Worm (Caenorhabditis elegans) whole organism, mixed stage, embryonic: Measurements from ENCODE around the gene Y116A8C.463.

ENCODE experiments used
- blmp-1 ChIP-seq: fragments of 150-350 bp; optimal IDR thresholded peaks from 2 replicates; lab custom pipeline; 2014; ENCODE audit warnings: missing biosample characterization, missing genetic modification characterization
- ceh-39 ChIP-seq: fragments of 150-350 bp; optimal IDR thresholded peaks from 2 replicates; lab custom pipeline; 2014; ENCODE audit warnings: missing biosample characterization, missing genetic modification characterization
- elt-3 ChIP-seq: fragments of 150-350 bp; optimal IDR thresholded peaks from 2 replicates; lab custom pipeline; 2014; ENCODE audit warnings: missing biosample characterization, missing genetic modification characterization
- flh-1 ChIP-seq: fragments of 200-800 bp; sonication (Bioruptor generic); optimal IDR thresholded peaks from 2 replicates; lab custom pipeline; 2018; ENCODE audit warnings: mild to moderate bottlenecking, missing genetic modification characterization, moderate library complexity, missing compliant biosample characterization
- hlh-1 ChIP-seq: fragments of 150-350 bp; optimal IDR thresholded peaks from 2 replicates; lab custom pipeline; 2014; ENCODE audit warnings: missing biosample characterization, missing genetic modification reagents, missing genetic modification characterization
- lin-13 ChIP-seq: fragments of 150-350 bp; optimal IDR thresholded peaks from 2 replicates; lab custom pipeline; 2014; ENCODE audit warnings: missing biosample characterization, missing genetic modification characterization
- mep-1 ChIP-seq: fragments of 150-350 bp; optimal IDR thresholded peaks from 2 replicates; lab custom pipeline; 2017; ENCODE audit warnings: missing biosample characterization, missing genetic modification reagents, missing genetic modification characterization, inconsistent platforms
- nhr-12 ChIP-seq: fragments of 150-350 bp; optimal IDR thresholded peaks from 2 replicates; lab custom pipeline; 2014; ENCODE audit warnings: missing biosample characterization, missing genetic modification characterization
- nhr-28 ChIP-seq: fragments of 150-350 bp; optimal IDR thresholded peaks from 2 replicates; lab custom pipeline; 2014; ENCODE audit warnings: missing biosample characterization, missing genetic modification characterization
- nhr-76 ChIP-seq: sonication (generic microtip); optimal IDR thresholded peaks from 2 replicates; lab custom pipeline; 2017; ENCODE audit warnings: missing biosample characterization, missing genetic modification characterization
- snpc-4 ChIP-seq: fragments of 150-350 bp; optimal IDR thresholded peaks from 2 replicates; lab custom pipeline; 2014; ENCODE audit warnings: missing biosample characterization, missing genetic modification characterization
- unc-39 ChIP-seq: fragments of 150-350 bp; optimal IDR thresholded peaks from 2 replicates; lab custom pipeline; 2014; ENCODE audit warnings: missing biosample characterization, missing genetic modification characterization
- unc-62 ChIP-seq: fragments of 150-350 bp; optimal IDR thresholded peaks from 2 replicates; lab custom pipeline; 2014; ENCODE audit warnings: missing biosample characterization, missing genetic modification reagents, missing genetic modification characterization
- ztf-11 ChIP-seq: fragments of 150-350 bp; optimal IDR thresholded peaks from 2 replicates; lab custom pipeline; 2014; ENCODE audit warnings: missing biosample characterization, missing genetic modification characterization

- no peak for TF ChIP-seq elt-3 (tag; lab: Kevin White, UChicago)
- no peak for TF ChIP-seq nhr-76 (tag; lab: Kevin White, UChicago)
- TF ChIP-seq unc-62 (GFP tag; lab: Kevin White, UChicago) = no peak
- TF ChIP-seq lin-13 (tag; lab: Kevin White, UChicago) = no peak
- TF ChIP-seq nhr-12 (tag; lab: Kevin White, UChicago) = no peak
- TF ChIP-seq blmp-1 (tag; lab: Kevin White, UChicago) = no peak
- no peak for TF ChIP-seq ceh-39 (tag; lab: Kevin White, UChicago)
- no peak for TF ChIP-seq nhr-28 (tag; lab: Kevin White, UChicago)
- TF ChIP-seq mep-1 = no peak
- TF ChIP-seq ztf-11 (tag; lab: Kevin White, UChicago) = no peak
- TF ChIP-seq hlh-1 = no peak
- no peak for TF ChIP-seq snpc-4 (tag; lab: Kevin White, UChicago)
- no peak for TF ChIP-seq flh-1 (GFP tag; lab: Kevin White, UChicago)
- TF ChIP-seq unc-39 (tag; lab: Kevin White, UChicago) = no peak
Measured at ce11 chrIV:16939001-16939400, 19.5 kb downstream of the Y116A8C.463 start, which contains the start of gene Y116A8C.10.
